Worm (Caenorhabditis elegans) whole organism, late embryonic: ENCODE results near the gene flp-21.
A peak's percentile ranks its signal among the peaks of the same experiment; 100 is the strongest.

Source experiments
- C08G9.2 ChIP-seq: sonication (generic microtip); optimal IDR thresholded peaks from 2 replicates; lab custom pipeline; 2016; ENCODE audit warnings: mild to moderate bottlenecking, missing genetic modification characterization, moderate library complexity, missing compliant biosample characterization
- F13H6.1 ChIP-seq: sonication (generic microtip); optimal IDR thresholded peaks from 2 replicates; lab custom pipeline; 2016; ENCODE audit warnings: missing genetic modification characterization, missing compliant biosample characterization
- K09A11.1 ChIP-seq: sonication (generic microtip); optimal IDR thresholded peaks from 2 replicates; lab custom pipeline; 2017; ENCODE audit warnings: antibody characterized with exemption, mild to moderate bottlenecking, missing genetic modification characterization, missing compliant biosample characterization; ENCODE audit not compliant: insufficient read depth
- T23F11.4 ChIP-seq: fragments of 200-800 bp; sonication (Bioruptor generic); optimal IDR thresholded peaks from 2 replicates; lab custom pipeline; 2018; ENCODE audit warnings: mild to moderate bottlenecking, missing genetic modification characterization, missing compliant biosample characterization
- Y22D7AL.16 ChIP-seq: sonication (generic microtip); optimal IDR thresholded peaks from 2 replicates; lab custom pipeline; 2016; ENCODE audit warnings: missing genetic modification characterization, missing compliant biosample characterization
- ahr-1 ChIP-seq: sonication (generic microtip); optimal IDR thresholded peaks from 2 replicates; lab custom pipeline; 2016; ENCODE audit warnings: missing genetic modification characterization, missing compliant biosample characterization
- ama-1 ChIP-seq: fragments of 150-350 bp; optimal IDR thresholded peaks from 2 replicates; lab custom pipeline; 2014
- ceh-14 ChIP-seq: sonication (generic microtip); optimal IDR thresholded peaks from 2 replicates; lab custom pipeline; 2016; ENCODE audit warnings: missing genotype, missing genetic modification characterization, missing compliant biosample characterization
- ceh-18 ChIP-seq: sonication (generic microtip); optimal IDR thresholded peaks from 2 replicates; lab custom pipeline; 2016; ENCODE audit warnings: missing genetic modification characterization, missing compliant biosample characterization
- ceh-2 ChIP-seq: sonication (generic microtip); optimal IDR thresholded peaks from 2 replicates; lab custom pipeline; 2016; ENCODE audit warnings: missing genotype, missing genetic modification characterization, missing compliant biosample characterization
- ceh-30 ChIP-seq: fragments of 150-350 bp; optimal IDR thresholded peaks from 2 replicates; lab custom pipeline; 2014; ENCODE audit warnings: missing biosample characterization, missing genetic modification characterization
- ceh-34 ChIP-seq: sonication (generic microtip); optimal IDR thresholded peaks from 2 replicates; lab custom pipeline; 2016; ENCODE audit warnings: mild to moderate bottlenecking, missing genetic modification characterization, missing compliant biosample characterization
- ceh-48 ChIP-seq: sonication (generic microtip); optimal IDR thresholded peaks from 2 replicates; lab custom pipeline; 2016; ENCODE audit warnings: missing genetic modification characterization, inconsistent platforms, missing compliant biosample characterization
- ceh-9 ChIP-seq: sonication (generic microtip); optimal IDR thresholded peaks from 2 replicates; lab custom pipeline; 2016; ENCODE audit warnings: mild to moderate bottlenecking, missing genetic modification characterization, inconsistent platforms, missing compliant biosample characterization
- che-1 ChIP-seq: sonication (generic microtip); optimal IDR thresholded peaks from 2 replicates; lab custom pipeline; 2016; ENCODE audit warnings: mild to moderate bottlenecking, missing genetic modification characterization, missing compliant biosample characterization
- dmd-4 ChIP-seq: sonication (generic microtip); optimal IDR thresholded peaks from 2 replicates; lab custom pipeline; 2016; ENCODE audit warnings: borderline replicate concordance, missing genetic modification characterization, missing compliant biosample characterization
- eyg-1 ChIP-seq: sonication (generic microtip); optimal IDR thresholded peaks from 2 replicates; lab custom pipeline; 2016; ENCODE audit warnings: missing genotype, missing genetic modification characterization, missing compliant biosample characterization
- fkh-6 ChIP-seq: sonication (generic microtip); optimal IDR thresholded peaks from 2 replicates; lab custom pipeline; 2016; ENCODE audit warnings: missing genetic modification characterization, missing compliant biosample characterization
- lim-6 ChIP-seq: sonication (generic microtip); optimal IDR thresholded peaks from 2 replicates; lab custom pipeline; 2016; ENCODE audit warnings: missing genetic modification characterization, missing compliant biosample characterization
- madf-2 ChIP-seq: sonication (generic microtip); optimal IDR thresholded peaks from 2 replicates; lab custom pipeline; 2017; ENCODE audit warnings: missing genetic modification characterization, missing compliant biosample characterization
- mec-3 ChIP-seq: sonication (generic microtip); optimal IDR thresholded peaks from 2 replicates; lab custom pipeline; 2016; ENCODE audit warnings: borderline replicate concordance, missing genetic modification characterization, missing compliant biosample characterization
- nfya-1 ChIP-seq: sonication (generic microtip); optimal IDR thresholded peaks from 2 replicates; lab custom pipeline; 2017; ENCODE audit warnings: missing genetic modification characterization, mild to moderate bottlenecking, missing compliant biosample characterization, antibody characterized with exemption, moderate library complexity
- pat-9 ChIP-seq: fragments of 200-800 bp; sonication (Bioruptor generic); optimal IDR thresholded peaks from 2 replicates; lab custom pipeline; 2018; ENCODE audit warnings: mild to moderate bottlenecking, missing genetic modification characterization, moderate library complexity, missing compliant biosample characterization
- pha-2 ChIP-seq: sonication (generic microtip); optimal IDR thresholded peaks from 2 replicates; lab custom pipeline; 2017; ENCODE audit warnings: mild to moderate bottlenecking, missing genetic modification characterization, missing compliant biosample characterization
- pros-1 ChIP-seq: fragments of 150-350 bp; optimal IDR thresholded peaks from 2 replicates; lab custom pipeline; 2014; ENCODE audit warnings: missing biosample characterization, missing genetic modification reagents, missing genetic modification characterization
- ref-2 ChIP-seq: sonication (generic microtip); optimal IDR thresholded peaks from 2 replicates; lab custom pipeline; 2016; ENCODE audit warnings: missing genetic modification characterization, missing compliant biosample characterization
- rnt-1 ChIP-seq: sonication (generic microtip); optimal IDR thresholded peaks from 2 replicates; lab custom pipeline; 2016; ENCODE audit warnings: missing genetic modification characterization, missing compliant biosample characterization
- sdc-2 ChIP-seq: sonication (generic microtip); optimal IDR thresholded peaks from 2 replicates; lab custom pipeline; 2016; ENCODE audit warnings: missing genotype, missing genetic modification characterization, missing compliant biosample characterization
- tbx-2 ChIP-seq: sonication (generic microtip); optimal IDR thresholded peaks from 2 replicates; lab custom pipeline; 2016; ENCODE audit warnings: missing genetic modification characterization, missing compliant biosample characterization
- tbx-7 ChIP-seq: sonication (generic microtip); optimal IDR thresholded peaks from 2 replicates; lab custom pipeline; 2016; ENCODE audit warnings: missing genotype, missing genetic modification characterization, missing compliant biosample characterization
- unc-42 ChIP-seq: sonication (generic microtip); optimal IDR thresholded peaks from 2 replicates; lab custom pipeline; 2016; ENCODE audit warnings: missing genotype, missing genetic modification characterization, missing compliant biosample characterization
- unc-55 ChIP-seq: sonication (generic microtip); optimal IDR thresholded peaks from 2 replicates; lab custom pipeline; 2017; ENCODE audit warnings: missing biosample characterization, missing genetic modification reagents, missing genetic modification characterization
- unc-86 ChIP-seq: sonication (generic microtip); optimal IDR thresholded peaks from 2 replicates; lab custom pipeline; 2016; ENCODE audit warnings: missing genetic modification characterization, missing compliant biosample characterization
- zip-5 ChIP-seq: sonication (generic microtip); optimal IDR thresholded peaks from 2 replicates; lab custom pipeline; 2016; ENCODE audit warnings: missing genetic modification characterization, missing compliant biosample characterization
- ztf-16 ChIP-seq: sonication (generic microtip); optimal IDR thresholded peaks from 2 replicates; lab custom pipeline; 2017; ENCODE audit warnings: missing genetic modification characterization, missing compliant biosample characterization

The flp-21 gene

DNA sequence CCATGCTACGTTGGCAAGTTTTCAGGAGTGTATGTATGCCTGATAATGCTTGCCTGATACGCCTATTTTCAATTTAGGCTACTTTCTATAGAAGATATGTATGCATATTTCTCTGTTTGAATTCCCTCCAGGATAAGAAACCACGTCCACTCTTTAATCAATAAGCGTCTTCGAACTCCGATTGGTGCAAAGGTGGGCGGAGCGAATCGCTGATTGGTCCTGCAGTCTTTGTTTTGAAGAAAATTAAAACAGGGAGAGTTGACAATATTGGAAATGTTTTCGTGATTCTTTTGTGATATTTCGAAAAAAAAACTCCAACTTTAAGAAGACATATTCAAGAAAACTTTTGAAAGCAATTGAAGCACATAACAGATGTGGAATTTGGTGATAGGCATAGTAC is 31.3 kb upstream of the flp-21 start:
- TF ChIP-seq unc-55 (GFP tag; lab: Kevin White, UChicago) = no peak
- no peak for TF ChIP-seq ama-1
- no peak for TF ChIP-seq pha-2 (tag; lab: Kevin White, UChicago)
- TF ChIP-seq nfya-1 (tag; lab: Kevin White, UChicago) = peak; percentile 78
- no peak for TF ChIP-seq Y22D7AL.16
- TF ChIP-seq tbx-7 (tag; lab: Kevin White, UChicago) = no peak

DNA sequence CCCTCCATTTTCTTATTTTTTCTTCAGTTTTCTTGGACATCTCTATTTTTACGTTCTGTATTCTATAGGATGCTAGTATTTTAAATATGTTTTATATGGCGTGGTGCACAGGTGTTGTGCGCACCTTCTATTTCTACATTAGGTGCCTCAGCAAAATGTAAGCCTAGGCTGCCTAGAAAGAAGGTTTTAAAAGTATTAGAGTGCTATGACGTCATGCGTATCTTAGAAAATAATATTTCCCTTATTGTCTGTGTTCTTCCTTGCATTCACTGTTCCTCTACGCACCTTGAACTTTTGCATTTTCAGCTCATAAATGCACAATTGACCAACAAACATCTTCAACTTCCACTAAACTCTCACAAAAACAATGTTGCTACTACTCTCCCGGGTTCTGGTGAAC is 22.2 kb upstream of the flp-21 start, which contains the start of gene frpr-3:
TSS of gene frpr-3 (plus strand) at position 301 of the 400 bp plus-strand sequence.
- TF ChIP-seq T23F11.4 (GFP tag; lab: Kevin White, UChicago) = no peak
- TF ChIP-seq lim-6 (tag; lab: Kevin White, UChicago) = no peak
- TF ChIP-seq pat-9 (tag; lab: Kevin White, UChicago) = no peak
- TF ChIP-seq pros-1 = no peak
- TF ChIP-seq unc-86 (tag; lab: Kevin White, UChicago) = no peak
- no peak for TF ChIP-seq mec-3
- TF ChIP-seq ref-2 (tag; lab: Kevin White, UChicago) = no peak
- no peak for TF ChIP-seq fkh-6 (tag; lab: Kevin White, UChicago)
- no peak for TF ChIP-seq che-1
- TF ChIP-seq ceh-48 (tag; lab: Kevin White, UChicago) = no peak
- no peak for TF ChIP-seq F13H6.1 (tag; lab: Kevin White, UChicago)
- TF ChIP-seq ceh-30 (tag; lab: Kevin White, UChicago) = no peak
- TF ChIP-seq ahr-1 (tag; lab: Kevin White, UChicago) = no peak
- TF ChIP-seq dmd-4 (tag; lab: Kevin White, UChicago) = no peak
- no peak for TF ChIP-seq ceh-34 (tag; lab: Kevin White, UChicago)
- TF ChIP-seq Y22D7AL.16 = no peak
- no peak for TF ChIP-seq ceh-14 (tag; lab: Kevin White, UChicago)
- no peak for TF ChIP-seq zip-5 (tag; lab: Kevin White, UChicago)
- TF ChIP-seq madf-2 (tag; lab: Kevin White, UChicago) = no peak

ce11 chrV:7773647-7774046 is 19.5 kb upstream of the flp-21 start:
- TF ChIP-seq rnt-1 (no peak), unc-42 (tag; lab: Kevin White, UChicago) (no peak), ahr-1 (tag; lab: Kevin White, UChicago) (no peak), che-1 (no peak), F13H6.1 (tag; lab: Kevin White, UChicago) (no peak), C08G9.2 (tag; lab: Kevin White, UChicago) (no peak), sdc-2 (tag; lab: Kevin White, UChicago) (no peak), lim-6 (tag; lab: Kevin White, UChicago) (no peak), eyg-1 (tag; lab: Kevin White, UChicago) (no peak), ztf-16 (tag; lab: Kevin White, UChicago) (no peak), K09A11.1 (tag; lab: Kevin White, UChicago) (no peak), ceh-18 (tag; lab: Kevin White, UChicago) (no peak)

ce11 chrV:7774143-7774595 is 19.0 kb upstream of the flp-21 start, which contains the start of gene grl-10:
grl-10 (plus strand) TSS chrV:7774545.
- peak; percentile 8 for TF ChIP-seq ref-2 (tag; lab: Kevin White, UChicago)
- TF ChIP-seq mec-3 = peak; percentile 15
- no peak for TF ChIP-seq ceh-48 (tag; lab: Kevin White, UChicago)
- TF ChIP-seq ceh-2 (tag; lab: Kevin White, UChicago) = no peak
- no peak for TF ChIP-seq tbx-2 (tag; lab: Kevin White, UChicago)
- TF ChIP-seq, all 69 proteins: peak for 2

ce11 chrV:7775226-7775625 is 17.9 kb upstream of the flp-21 start:
- TF ChIP-seq ceh-14 (tag; lab: Kevin White, UChicago) = no peak
- no peak for TF ChIP-seq K09A11.1 (tag; lab: Kevin White, UChicago)
- no peak for TF ChIP-seq T23F11.4 (GFP tag; lab: Kevin White, UChicago)
- TF ChIP-seq ceh-9 (tag; lab: Kevin White, UChicago) = no peak
- TF ChIP-seq madf-2 (tag; lab: Kevin White, UChicago) = no peak
